Worm (Caenorhabditis elegans) whole organism, young adult: Measurements from ENCODE around the gene D2024.5.

Experiments used
- C17E4.6 ChIP-seq: fragments of 200-800 bp; sonication (Bioruptor generic); IDR thresholded peaks from 2 replicates; pipeline ENCODE4 v1.3.6; 2022; ENCODE audit warnings: missing genetic modification reagents, missing genetic modification characterization, missing compliant biosample characterization
- D2030.7 ChIP-seq: fragments of 200-800 bp; sonication (Bioruptor generic); IDR thresholded peaks from 2 replicates; pipeline ENCODE4 v1.3.6; 2022; ENCODE audit warnings: missing genetic modification reagents, missing genetic modification characterization, missing compliant biosample characterization
- F22D6.2 ChIP-seq: sonication (generic microtip); optimal IDR thresholded peaks from 2 replicates; lab custom pipeline; 2016; ENCODE audit warnings: mild to moderate bottlenecking, missing genetic modification characterization, missing compliant biosample characterization
- F33H1.4 ChIP-seq: fragments of 200-800 bp; sonication (Bioruptor generic); IDR thresholded peaks from 2 replicates; pipeline ENCODE4 v1.3.6; 2022; ENCODE audit warnings: missing genetic modification reagents, missing genetic modification characterization, missing compliant biosample characterization
- F57A8.1 ChIP-seq: fragments of 200-800 bp; sonication (Bioruptor generic); optimal IDR thresholded peaks from 2 replicates; lab custom pipeline; 2018; ENCODE audit warnings: mild to moderate bottlenecking, missing genetic modification characterization, moderate library complexity, missing compliant biosample characterization
- F57C9.4 ChIP-seq: sonication (generic microtip); optimal IDR thresholded peaks from 2 replicates; lab custom pipeline; 2017; ENCODE audit warnings: mild to moderate bottlenecking, missing genetic modification characterization, missing compliant biosample characterization
- T07F8.4 ChIP-seq: sonication (generic microtip); optimal IDR thresholded peaks from 2 replicates; lab custom pipeline; 2016; ENCODE audit warnings: mild to moderate bottlenecking, missing genetic modification characterization, moderate library complexity, missing compliant biosample characterization
- Y56A3A.18 ChIP-seq: fragments of 200-800 bp; sonication (Bioruptor generic); IDR thresholded peaks from 2 replicates; pipeline ENCODE4 v1.3.6; 2022; ENCODE audit warnings: missing genetic modification reagents, missing genetic modification characterization, missing compliant biosample characterization
- ZK185.1 ChIP-seq: sonication (generic microtip); optimal IDR thresholded peaks from 2 replicates; lab custom pipeline; 2016; ENCODE audit warnings: mild to moderate bottlenecking, missing genetic modification characterization, missing compliant biosample characterization; ENCODE audit not compliant: poor library complexity, severe bottlenecking
- ama-1 ChIP-seq, 3 experiments: fragments of 150-350 bp in 1 of 3; sonication (generic microtip) in 2 of 3; optimal IDR thresholded peaks; 2 replicates each; lab custom pipeline; 2014 to 2018; ENCODE audit warnings: missing biosample characterization in 2 of 3, missing genetic modification characterization in 2 of 3, missing genetic modification reagents in 2 of 3
- cebp-1 ChIP-seq, 2 experiments: fragments of 200-800 bp in 1 of 2; sonication (Bioruptor generic) in 1 of 2; sonication (generic microtip) in 1 of 2; IDR thresholded peaks in 1 of 2; optimal IDR thresholded peaks in 1 of 2; 2 replicates each; pipeline versions ENCODE4 v1.3.6 to Lab custom; 2017 to 2022; ENCODE audit warnings: missing compliant biosample characterization in 2 of 2, missing genetic modification characterization in 2 of 2, mild to moderate bottlenecking in 1 of 2, missing genetic modification reagents in 1 of 2, moderate library complexity in 1 of 2
- cebp-2 ChIP-seq: fragments of 200-800 bp; sonication (Bioruptor generic); IDR thresholded peaks from 2 replicates; pipeline ENCODE4 v1.3.6; 2022; ENCODE audit warnings: missing genetic modification characterization, missing compliant biosample characterization
- chd-7 ChIP-seq: sonication (generic microtip); optimal IDR thresholded peaks from 2 replicates; lab custom pipeline; 2016; ENCODE audit warnings: mild to moderate bottlenecking, missing genetic modification characterization, moderate library complexity, missing compliant biosample characterization
- efl-1 ChIP-seq: fragments of 150-350 bp; optimal IDR thresholded peaks from 2 replicates; lab custom pipeline; 2014; ENCODE audit warnings: missing biosample characterization, missing genetic modification reagents, missing genetic modification characterization
- egrh-3 ChIP-seq: fragments of 200-800 bp; sonication (Bioruptor generic); IDR thresholded peaks from 2 replicates; pipeline ENCODE4 v1.3.6; 2022; ENCODE audit warnings: missing genetic modification reagents, missing genetic modification characterization, missing compliant biosample characterization
- him-1 ChIP-seq: sonication (generic microtip); optimal IDR thresholded peaks from 2 replicates; lab custom pipeline; 2016; ENCODE audit warnings: missing genotype, missing genetic modification reagents, missing genetic modification characterization, missing compliant biosample characterization
- lin-26 ChIP-seq: fragments of 200-800 bp; sonication (Bioruptor generic); IDR thresholded peaks from 2 replicates; pipeline ENCODE4 v1.3.6; 2022; ENCODE audit warnings: missing genetic modification reagents, missing genetic modification characterization, missing compliant biosample characterization
- lin-54 ChIP-seq: fragments of 200-800 bp; sonication (Bioruptor generic); optimal IDR thresholded peaks from 2 replicates; lab custom pipeline; 2018; ENCODE audit warnings: mild to moderate bottlenecking, missing genetic modification characterization, missing compliant biosample characterization
- lir-1 ChIP-seq: fragments of 200-800 bp; sonication (Bioruptor generic); conservative IDR thresholded peaks from 2 replicates; pipeline ENCODE4 v1.3.6; 2022; ENCODE audit warnings: missing genetic modification reagents, missing genetic modification characterization, missing compliant biosample characterization
- madf-3 ChIP-seq: fragments of 200-800 bp; sonication (Bioruptor generic); IDR thresholded peaks from 2 replicates; pipeline ENCODE4 v1.3.6; 2022; ENCODE audit warnings: missing genetic modification reagents, missing genetic modification characterization, missing compliant biosample characterization
- madf-6 ChIP-seq: fragments of 200-800 bp; sonication (Bioruptor generic); IDR thresholded peaks from 2 replicates; pipeline ENCODE4 v1.3.6; 2022; ENCODE audit warnings: missing genetic modification reagents, missing genetic modification characterization, missing compliant biosample characterization
- madf-8 ChIP-seq: fragments of 200-800 bp; sonication (Bioruptor generic); conservative IDR thresholded peaks from 2 replicates; pipeline ENCODE4 v1.3.6; 2022; ENCODE audit warnings: missing genetic modification reagents, missing genetic modification characterization, missing compliant biosample characterization
- mel-28 ChIP-seq: sonication (generic microtip); optimal IDR thresholded peaks from 2 replicates; lab custom pipeline; 2016; ENCODE audit warnings: borderline replicate concordance, mild to moderate bottlenecking, missing genetic modification characterization, missing compliant biosample characterization
- mes-4 ChIP-seq: sonication (generic microtip); optimal IDR thresholded peaks from 2 replicates; lab custom pipeline; 2016; ENCODE audit warnings: missing genotype, missing genetic modification characterization, missing compliant biosample characterization
- nfyb-1 ChIP-seq: fragments of 200-800 bp; sonication (Bioruptor generic); IDR thresholded peaks from 2 replicates; pipeline ENCODE4 v1.3.6; 2022; ENCODE audit warnings: missing genetic modification reagents, missing genetic modification characterization, missing compliant biosample characterization
- nhr-179 ChIP-seq: sonication (generic microtip); optimal IDR thresholded peaks from 2 replicates; lab custom pipeline; 2016; ENCODE audit warnings: mild to moderate bottlenecking, missing genetic modification characterization, missing compliant biosample characterization
- nhr-27 ChIP-seq: fragments of 200-800 bp; sonication (Bioruptor generic); optimal IDR thresholded peaks from 2 replicates; lab custom pipeline; 2018; ENCODE audit warnings: mild to moderate bottlenecking, missing genetic modification characterization, moderate library complexity, missing compliant biosample characterization
- pha-4 ChIP-seq: fragments of 150-350 bp; sonication (generic microtip); optimal IDR thresholded peaks from 2 replicates; lab custom pipeline; 2014; ENCODE audit warnings: missing biosample characterization, missing genetic modification reagents, missing genetic modification characterization
- sdz-38 ChIP-seq: sonication (generic microtip); optimal IDR thresholded peaks from 2 replicates; lab custom pipeline; 2016; ENCODE audit warnings: missing genotype, missing genetic modification characterization, missing compliant biosample characterization
- snpc-1.3 ChIP-seq: sonication (generic microtip); optimal IDR thresholded peaks from 2 replicates; lab custom pipeline; 2017; ENCODE audit warnings: missing genetic modification characterization, mild to moderate bottlenecking, missing compliant biosample characterization, antibody characterized with exemption, moderate library complexity, missing genotype, missing genetic modification reagents; ENCODE audit not compliant: insufficient read depth
- snpc-3.4 ChIP-seq: sonication (generic microtip); optimal IDR thresholded peaks from 2 replicates; lab custom pipeline; 2017; ENCODE audit warnings: missing genetic modification characterization, mild to moderate bottlenecking, missing compliant biosample characterization, antibody characterized with exemption, moderate library complexity, missing genotype, missing genetic modification reagents
- tbx-9 ChIP-seq: sonication (generic microtip); optimal IDR thresholded peaks from 2 replicates; lab custom pipeline; 2016; ENCODE audit warnings: borderline replicate concordance, missing genetic modification characterization, inconsistent platforms, missing compliant biosample characterization
- zim-3 ChIP-seq: sonication (generic microtip); optimal IDR thresholded peaks from 2 replicates; lab custom pipeline; 2017; ENCODE audit warnings: mild to moderate bottlenecking, missing genetic modification characterization, moderate library complexity, missing compliant biosample characterization
- ztf-18 ChIP-seq: sonication (generic microtip); optimal IDR thresholded peaks from 2 replicates; lab custom pipeline; 2016; ENCODE audit warnings: missing genotype, mild to moderate bottlenecking, missing genetic modification characterization, missing compliant biosample characterization
- ztf-25 ChIP-seq: fragments of 200-800 bp; sonication (Bioruptor generic); IDR thresholded peaks from 2 replicates; pipeline ENCODE4 v1.3.6; 2022; ENCODE audit warnings: missing genetic modification reagents, missing genetic modification characterization, missing compliant biosample characterization

Gene D2024.5

DNA sequence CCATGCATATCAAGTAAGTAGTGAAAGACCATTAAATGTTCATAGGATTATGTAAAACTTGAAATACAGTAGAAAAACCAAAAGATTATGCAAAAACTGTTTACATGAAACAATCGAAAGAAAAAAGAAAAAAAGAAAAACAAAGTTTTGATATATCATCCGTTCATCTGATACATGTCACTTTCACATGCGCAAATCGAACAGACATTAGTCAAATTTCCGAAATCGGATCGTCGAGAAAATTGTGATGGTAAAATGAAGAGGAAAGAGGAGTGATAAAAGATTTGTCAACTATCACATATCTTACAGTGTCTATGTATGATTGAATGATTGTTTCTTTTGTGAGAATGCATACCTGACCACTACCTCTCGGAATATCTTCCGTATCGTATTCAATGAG lies 19.1 kb downstream of the D2024.5 start:
- TF ChIP-seq madf-8 (GFP tag; lab: Robert Waterston, UW): no peak
- no peak for TF ChIP-seq F57C9.4
- TF ChIP-seq lin-26 (GFP tag; lab: Robert Waterston, UW): no peak
- TF ChIP-seq tbx-9 (tag; lab: Kevin White, UChicago): no peak
- no peak for TF ChIP-seq efl-1 (GFP tag; lab: Kevin White, UChicago)
- TF ChIP-seq sdz-38 (tag; lab: Kevin White, UChicago): no peak
- no peak for TF ChIP-seq mel-28 (tag; lab: Kevin White, UChicago)
- TF ChIP-seq F33H1.4 (GFP tag; lab: Robert Waterston, UW): no peak
- TF ChIP-seq lin-54 (GFP tag; lab: Kevin White, UChicago): no peak
- TF ChIP-seq C17E4.6 (GFP tag; lab: Robert Waterston, UW): no peak
- TF ChIP-seq zim-3 (tag; lab: Kevin White, UChicago): no peak
- no peak for TF ChIP-seq chd-7
- no peak for TF ChIP-seq F57A8.1 (GFP tag; lab: Kevin White, UChicago)
- TF ChIP-seq him-1 (tag; lab: Kevin White, UChicago): no peak
- no peak for TF ChIP-seq egrh-3 (GFP tag; lab: Robert Waterston, UW)
- TF ChIP-seq D2030.7 (GFP tag; lab: Robert Waterston, UW): no peak
- TF ChIP-seq lir-1 (GFP tag; lab: Robert Waterston, UW): no peak
- TF ChIP-seq madf-3: no peak
- TF ChIP-seq T07F8.4 (tag; lab: Kevin White, UChicago): no peak

DNA sequence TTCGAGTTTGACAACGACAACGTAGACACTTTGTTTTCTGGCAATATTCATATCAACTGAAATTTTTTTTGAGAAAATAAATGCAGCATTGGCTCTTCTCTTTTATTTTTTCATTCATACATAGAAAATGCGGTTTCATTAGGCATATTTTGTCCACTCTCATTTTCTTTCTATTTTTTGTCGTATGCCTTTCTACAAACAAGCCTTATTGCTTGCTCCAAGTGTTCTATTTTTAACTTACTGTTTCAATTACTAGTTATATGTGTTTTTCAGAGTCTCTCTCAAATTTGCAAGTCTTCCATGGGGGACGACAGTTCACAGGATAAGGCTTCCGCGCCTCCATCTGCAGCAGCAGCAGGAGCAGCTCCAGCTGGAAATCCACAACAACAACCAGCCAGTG lies 22.1 kb downstream of the D2024.5 start, which contains the start of gene kcc-1:
kcc-1 (plus strand) TSS at position 301 of the 400 bp plus-strand sequence.
- TF ChIP-seq ztf-18: no peak
- TF ChIP-seq ZK185.1 (tag; lab: Kevin White, UChicago): no peak
- TF ChIP-seq cebp-1 (GFP tag; IDR thresholded peaks at IDR 0.05; lab: Robert Waterston, UW): no peak
- TF ChIP-seq cebp-1 (tag; optimal IDR thresholded peaks at IDR 0.05; lab: Kevin White, UChicago): no peak
- no peak for TF ChIP-seq ztf-25
- TF ChIP-seq mes-4 (tag; lab: Kevin White, UChicago): no peak
- no peak for TF ChIP-seq F22D6.2 (tag; lab: Kevin White, UChicago)
- no peak for TF ChIP-seq pha-4
- no peak for TF ChIP-seq cebp-2 (GFP tag; lab: Robert Waterston, UW)
- TF ChIP-seq nhr-27: no peak
- TF ChIP-seq nfyb-1 (GFP tag; lab: Robert Waterston, UW): no peak
- no peak for TF ChIP-seq madf-6 (GFP tag; lab: Robert Waterston, UW)
- TF ChIP-seq ama-1 (optimal IDR thresholded peaks at IDR 0.05; lab: Kevin White, UChicago): no peak
- TF ChIP-seq ama-1 (GFP tag; optimal IDR thresholded peaks at IDR 0.05; lab: Kevin White, UChicago): no peak

DNA sequence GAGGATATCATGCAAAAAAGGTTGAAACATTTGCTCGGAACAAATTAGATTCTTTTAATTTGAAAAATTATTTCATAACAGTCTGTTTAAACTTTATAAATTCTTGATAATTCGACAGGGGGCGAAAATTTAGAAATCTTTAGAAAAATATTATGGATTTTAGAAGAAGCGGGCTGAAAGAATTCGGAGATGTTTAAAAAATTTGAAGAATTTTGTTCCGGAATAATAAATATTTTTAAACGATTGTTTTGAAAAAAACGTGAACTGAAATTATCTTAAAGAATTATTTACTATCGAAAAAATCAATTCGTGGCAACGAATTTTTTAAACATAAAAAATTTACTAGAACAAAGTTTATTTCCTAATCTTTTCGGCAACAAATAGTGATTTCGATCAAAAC lies 24.4 kb downstream of the D2024.5 start, which contains the start of gene R13A1.3:
R13A1.3 (plus strand) TSS at position 301 of the 400 bp plus-strand sequence.
- TF ChIP-seq Y56A3A.18 (GFP tag; lab: Robert Waterston, UW) (no peak), nhr-179 (tag; lab: Kevin White, UChicago) (no peak), snpc-1.3 (no peak)
- TF ChIP-seq, all 124 proteins: peak for 0

DNA sequence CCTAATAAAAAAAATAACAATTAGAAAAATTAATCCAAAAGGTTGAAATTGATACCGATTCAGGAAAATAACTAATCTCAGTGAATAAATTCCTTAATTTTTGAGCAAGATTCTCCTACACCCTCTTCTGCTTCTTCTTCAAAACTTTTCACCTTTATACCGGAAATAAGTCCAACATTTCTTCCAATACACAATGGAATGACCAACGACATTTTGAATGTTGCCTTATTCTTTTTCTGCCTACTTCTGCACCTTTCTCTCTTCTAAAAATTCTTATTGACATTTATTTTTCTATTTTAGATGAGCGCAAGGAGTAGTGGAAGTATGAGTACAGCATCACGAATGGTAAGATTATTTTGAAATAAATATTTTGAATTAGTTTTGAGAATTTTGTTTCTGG lies 31.3 kb downstream of the D2024.5 start, which contains the start of gene unc-8:
unc-8 (plus strand) TSS at position 301 of the 400 bp plus-strand sequence.
- TF ChIP-seq snpc-3.4 (tag; lab: Kevin White, UChicago): no peak
